Fruit fly (Drosophila melanogaster): ENCODE results near the gene CG17127.

CG17127 gene

dm6 chr2L:10789922-10790321 is 19.3 kb downstream of the CG17127 start, which contains the start of gene CG31870:
Gene CG31870, plus strand, starts transcription at chr2L:10790222.
- no peak for TF ChIP-seq insv (optimal IDR thresholded peaks at IDR 0.05)
- no peak for TF ChIP-seq Sin3A (optimal IDR thresholded peaks at IDR 0.05)
- no peak for TF ChIP-seq psq (optimal IDR thresholded peaks at IDR 0.05)
- no peak for TF ChIP-seq ttk (optimal IDR thresholded peaks at IDR 0.05)
- TF ChIP-seq Myc (optimal IDR thresholded peaks at IDR 0.05): no peak
- no peak for TF ChIP-seq h (optimal IDR thresholded peaks at IDR 0.05)

dm6 chr2L:10791343-10791742 is 20.7 kb downstream of the CG17127 start:
- no peak for TF ChIP-seq insv (optimal IDR thresholded peaks at IDR 0.05)
- TF ChIP-seq h (optimal IDR thresholded peaks at IDR 0.05): no peak
- no peak for TF ChIP-seq Myc (optimal IDR thresholded peaks at IDR 0.05)
- TF ChIP-seq Sin3A (optimal IDR thresholded peaks at IDR 0.05): no peak
- no peak for TF ChIP-seq psq (optimal IDR thresholded peaks at IDR 0.05)
- TF ChIP-seq ttk (optimal IDR thresholded peaks at IDR 0.05): no peak

- TF ChIP-seq psq (optimal IDR thresholded peaks at IDR 0.05): no peak
- TF ChIP-seq insv (optimal IDR thresholded peaks at IDR 0.05): no peak
These were observed 21.4 kb downstream of the CG17127 start for dm6 chr2L:10792072-10792471.

- TF ChIP-seq Myc (optimal IDR thresholded peaks at IDR 0.05): no peak
- TF ChIP-seq h (optimal IDR thresholded peaks at IDR 0.05): no peak
- no peak for TF ChIP-seq Sin3A (optimal IDR thresholded peaks at IDR 0.05)
- TF ChIP-seq psq (optimal IDR thresholded peaks at IDR 0.05): no peak
- no peak for TF ChIP-seq insv (optimal IDR thresholded peaks at IDR 0.05)
- TF ChIP-seq ttk (optimal IDR thresholded peaks at IDR 0.05): no peak
These were observed 23.4 kb downstream of the CG17127 start for dm6 chr2L:10794032-10794431.

dm6 chr2L:10795731-10796130 is 25.1 kb downstream of the CG17127 start:
- no peak for TF ChIP-seq psq (optimal IDR thresholded peaks at IDR 0.05)
- TF ChIP-seq ttk (optimal IDR thresholded peaks at IDR 0.05): no peak
- no peak for TF ChIP-seq Sin3A (optimal IDR thresholded peaks at IDR 0.05)
- no peak for TF ChIP-seq h (optimal IDR thresholded peaks at IDR 0.05)
- TF ChIP-seq Myc (optimal IDR thresholded peaks at IDR 0.05): no peak
- no peak for TF ChIP-seq insv (optimal IDR thresholded peaks at IDR 0.05)

dm6 chr2L:10800877-10801719 is 30.4 kb downstream of the CG17127 start, which contains the start of gene CG31869:
Gene CG31869, minus strand, starts transcription at chr2L:10801109.
- no peak for TF ChIP-seq ttk (optimal IDR thresholded peaks at IDR 0.05)
- no peak for TF ChIP-seq Sin3A (optimal IDR thresholded peaks at IDR 0.05)
- no peak for TF ChIP-seq h (optimal IDR thresholded peaks at IDR 0.05)
- TF ChIP-seq insv (optimal IDR thresholded peaks at IDR 0.05): no peak
- TF ChIP-seq psq (optimal IDR thresholded peaks at IDR 0.05): no peak
- TF ChIP-seq Myc (optimal IDR thresholded peaks at IDR 0.05): no peak

- no peak for TF ChIP-seq Sin3A (optimal IDR thresholded peaks at IDR 0.05)
- TF ChIP-seq insv (optimal IDR thresholded peaks at IDR 0.05): no peak
- no peak for TF ChIP-seq h (optimal IDR thresholded peaks at IDR 0.05)
- no peak for TF ChIP-seq ttk (optimal IDR thresholded peaks at IDR 0.05)
- no peak for TF ChIP-seq Myc (optimal IDR thresholded peaks at IDR 0.05)
- TF ChIP-seq psq (optimal IDR thresholded peaks at IDR 0.05): no peak
These were observed 31.5 kb downstream of the CG17127 start for dm6 chr2L:10801951-10802780.

dm6 chr2L:10818807-10819206 is 48.1 kb downstream of the CG17127 start, which contains the start of gene CG6508:
Gene CG6508, plus strand, starts transcription at chr2L:10819107.
- TF ChIP-seq psq (optimal IDR thresholded peaks at IDR 0.05): no peak
- TF ChIP-seq h (optimal IDR thresholded peaks at IDR 0.05): no peak
- no peak for TF ChIP-seq insv (optimal IDR thresholded peaks at IDR 0.05)
- no peak for TF ChIP-seq Sin3A (optimal IDR thresholded peaks at IDR 0.05)
- no peak for TF ChIP-seq ttk (optimal IDR thresholded peaks at IDR 0.05)
- TF ChIP-seq Myc (optimal IDR thresholded peaks at IDR 0.05): no peak

dm6 chr2L:10820405-10820804 is 49.7 kb downstream of the CG17127 start, which contains the start of gene CG17134:
Gene CG17134, plus strand, starts transcription at chr2L:10820705.
- TF ChIP-seq ttk (optimal IDR thresholded peaks at IDR 0.05): no peak
- no peak for TF ChIP-seq h (optimal IDR thresholded peaks at IDR 0.05)
- TF ChIP-seq insv (optimal IDR thresholded peaks at IDR 0.05): no peak
- TF ChIP-seq Sin3A (optimal IDR thresholded peaks at IDR 0.05): no peak
- no peak for TF ChIP-seq psq (optimal IDR thresholded peaks at IDR 0.05)
- TF ChIP-seq Myc (optimal IDR thresholded peaks at IDR 0.05): no peak

Measured in Kc167 (cell line).